Worm (Caenorhabditis elegans): ENCODE data around the gene F40F8.12.

Gene F40F8.12

ce11 chrII:11163291-11163690 is 33.7 kb downstream of the F40F8.12 start:
- TF ChIP-seq tlf-1 (GFP tag; optimal IDR thresholded peaks at IDR 0.05) (no peak), hrde-1 (tag; optimal IDR thresholded peaks at IDR 0.05; ENCODE audit: borderline replicate concordance) (no peak), madf-6 (GFP tag; IDR thresholded peaks at IDR 0.05) (no peak), bed-1 (GFP tag; IDR thresholded peaks at IDR 0.05) (no peak), xnd-1 (tag; optimal IDR thresholded peaks at IDR 0.05) (no peak), egl-44 (GFP tag; IDR thresholded peaks at IDR 0.05) (no peak), mes-4 (tag; optimal IDR thresholded peaks at IDR 0.05) (no peak), lin-54 (GFP tag; optimal IDR thresholded peaks at IDR 0.05) (no peak), attf-6 (GFP tag; IDR thresholded peaks at IDR 0.05) (no peak), unc-130 (GFP tag; optimal IDR thresholded peaks at IDR 0.05) (no peak), aptf-3 (GFP tag; IDR thresholded peaks at IDR 0.05) (no peak), nfya-2 (GFP tag; IDR thresholded peaks at IDR 0.05) (no peak), ceh-100 (GFP tag; IDR thresholded peaks at IDR 0.05) (no peak), F39B2.1 (GFP tag; IDR thresholded peaks at IDR 0.05) (no peak), B0261.1 (tag; optimal IDR thresholded peaks at IDR 0.05) (no peak), ztf-18 (tag; optimal IDR thresholded peaks at IDR 0.05) (no peak), F49E8.2 (tag; optimal IDR thresholded peaks at IDR 0.05; ENCODE audit: insufficient read depth) (no peak), tbx-9 (tag; optimal IDR thresholded peaks at IDR 0.05; ENCODE audit: borderline replicate concordance) (no peak), lir-1 (GFP tag; conservative IDR thresholded peaks at IDR 0.05) (no peak), ztf-26 (tag; optimal IDR thresholded peaks at IDR 0.05) (no peak)

- TF ChIP-seq T26A5.8 (tag; optimal IDR thresholded peaks at IDR 0.05) (no peak), mcd-1 (GFP tag; IDR thresholded peaks at IDR 0.05) (peak; percentile 30; the same call in 1 of the 2 replicates), snpc-1.1 (tag; optimal IDR thresholded peaks at IDR 0.05; ENCODE audit: insufficient read depth) (no peak), egrh-3 (GFP tag; IDR thresholded peaks at IDR 0.05) (peak; percentile 40; the same call in 1 of the 2 replicates), zfh-2 (GFP tag; conservative IDR thresholded peaks at IDR 0.05) (peak; percentile 89), B0336.3 (GFP tag; IDR thresholded peaks at IDR 0.05) (no peak)
Observed at ce11 chrII:11166414-11166813, 36.8 kb downstream of the F40F8.12 start.

- TF ChIP-seq lir-1 (GFP tag; conservative IDR thresholded peaks at IDR 0.05): 0 out of 2 replicates have a peak, but pooled peaks have one; percentile 25
- TF ChIP-seq ztf-26 (tag; optimal IDR thresholded peaks at IDR 0.05): no peak
- peak; percentile 82 for TF ChIP-seq repo-1 (tag; optimal IDR thresholded peaks at IDR 0.05)
- peak; percentile 74 for TF ChIP-seq mes-4 (tag; optimal IDR thresholded peaks at IDR 0.05)
- TF ChIP-seq F39B2.1 (GFP tag; IDR thresholded peaks at IDR 0.05): no peak
- TF ChIP-seq Y56A3A.18 (GFP tag; IDR thresholded peaks at IDR 0.05): peak; percentile 87
- no peak for TF ChIP-seq lag-1 (GFP tag; IDR thresholded peaks at IDR 0.05)
- no peak for TF ChIP-seq hlh-12 (tag; optimal IDR thresholded peaks at IDR 0.05)
- TF ChIP-seq cebp-1 (GFP tag; IDR thresholded peaks at IDR 0.05): no peak
- peak; percentile 56 for TF ChIP-seq cebp-1 (tag; optimal IDR thresholded peaks at IDR 0.05)
- TF ChIP-seq F55B11.4 (tag; optimal IDR thresholded peaks at IDR 0.05; ENCODE audit: borderline replicate concordance, insufficient read depth): no peak
- peak in 1 of 2 experiments; percentile 77 for TF ChIP-seq rec-8 (tag; optimal IDR thresholded peaks at IDR 0.05)
- peak; percentile 90 for TF ChIP-seq B0336.3 (GFP tag; IDR thresholded peaks at IDR 0.05)
- TF ChIP-seq nhr-80 (tag; optimal IDR thresholded peaks at IDR 0.05): peak; percentile 1
- TF ChIP-seq attf-3 (GFP tag; conservative IDR thresholded peaks at IDR 0.05): peak; percentile 39; the same call in 1 of the 2 replicates
- TF ChIP-seq ekl-4 (GFP tag; IDR thresholded peaks at IDR 0.05): peak; percentile 90
- TF ChIP-seq F10E7.11 (tag; optimal IDR thresholded peaks at IDR 0.05): no peak
- peak; percentile 94 for TF ChIP-seq snpc-1.3 (tag; optimal IDR thresholded peaks at IDR 0.05; ENCODE audit: insufficient read depth)
- TF ChIP-seq B0261.1 (tag; optimal IDR thresholded peaks at IDR 0.05): peak; percentile 40
- peak; percentile 72 for TF ChIP-seq lin-54 (GFP tag; optimal IDR thresholded peaks at IDR 0.05)
- no peak for TF ChIP-seq fkh-3 (tag; optimal IDR thresholded peaks at IDR 0.05)
- peak; percentile 73; the same call in 1 of the 2 replicates for TF ChIP-seq egl-44 (GFP tag; IDR thresholded peaks at IDR 0.05)
- peak; percentile 95 for TF ChIP-seq hmg-1.2 (GFP tag; IDR thresholded peaks at IDR 0.05)
- TF ChIP-seq rcor-1 (GFP tag; IDR thresholded peaks at IDR 0.05): peak; percentile 86
- TF ChIP-seq let-607 (tag; optimal IDR thresholded peaks at IDR 0.05): no peak
- TF ChIP-seq ets-4 (GFP tag; optimal IDR thresholded peaks at IDR 0.05): peak; percentile 4
- TF ChIP-seq F49E8.2 (tag; optimal IDR thresholded peaks at IDR 0.05; ENCODE audit: insufficient read depth): peak; percentile 89
Observed at ce11 chrII:11167039-11167438, 37.4 kb downstream of the F40F8.12 start.
